Comparison of ENCODE assay signal across 1 fruit fly cellular context in genomic region chr3R:5758624-5759209, dm6.
A peak's percentile ranks its signal among the peaks of the same experiment; 100 is the strongest.
TF ChIP-seq lines count a peak whose summit lies in the region.

Gene Sec8 (minus strand): TSS chr3R:5758997.

TF ChIP-seq in whole organism, embryonic, 481 proteins besides CTCF, POLR2A, EP300 and RAD21 (continued from another document):
- TF ChIP-seq ac (GFP tag; optimal IDR thresholded peaks at IDR 0.05; lab: Kevin White, UChicago) (no peak), CG2129 (GFP tag; IDR thresholded peaks at IDR 0.05; lab: Robert Waterston, UW; ENCODE audit: partially characterized antibody) (peak; percentile 78), CG8478 (optimal IDR thresholded peaks at IDR 0.05; lab: Kevin White, UChicago) (no peak), CG2712 (tag; optimal IDR thresholded peaks at IDR 0.05; lab: Kevin White, UChicago) (peak; percentile 60), tna (GFP tag; IDR thresholded peaks at IDR 0.05; lab: Robert Waterston, UW; ENCODE audit: partially characterized antibody) (peak; percentile 74), HmgD (GFP tag; optimal IDR thresholded peaks at IDR 0.05; lab: Kevin White, UChicago) (peak; percentile 44), usp (GFP tag; optimal IDR thresholded peaks at IDR 0.05; lab: Kevin White, UChicago) (no peak), C15 (GFP tag; IDR thresholded peaks at IDR 0.05; lab: Robert Waterston, UW) (no peak), pho (GFP tag; optimal IDR thresholded peaks at IDR 0.05; lab: Kevin White, UChicago) (peak; percentile 52), CG2120 (GFP tag; optimal IDR thresholded peaks at IDR 0.05; lab: Kevin White, UChicago) (peak; percentile 68), Mad (GFP tag; optimal IDR thresholded peaks at IDR 0.05; lab: Kevin White, UChicago) (no peak), pan (optimal IDR thresholded peaks at IDR 0.05; lab: Kevin White, UChicago) (no peak), pan (GFP tag; optimal IDR thresholded peaks at IDR 0.05 in 1 of 2, IDR thresholded peaks at IDR 0.05 in 1 of 2) (peak in 1 of 2 experiments; percentile 20), CG13624 (GFP tag; optimal IDR thresholded peaks at IDR 0.05; lab: Kevin White, UChicago) (peak; percentile 64), CG14860 (GFP tag; IDR thresholded peaks at IDR 0.05; lab: Robert Waterston, UW; ENCODE audit: partially characterized antibody) (peak; percentile 65), maf-S (GFP tag; optimal IDR thresholded peaks at IDR 0.05; lab: Kevin White, UChicago) (peak; percentile 31), trem (tag; optimal IDR thresholded peaks at IDR 0.05; lab: Kevin White, UChicago) (peak; percentile 80), al (GFP tag; IDR thresholded peaks at IDR 0.05; lab: Robert Waterston, UW) (peak; percentile 23; the same call in 1 of the 2 replicates), tgo (GFP tag; IDR thresholded peaks at IDR 0.05; lab: Robert Waterston, UW) (0 out of 3 replicates have a peak, but pooled peaks have one; percentile 31), gsb (GFP tag; IDR thresholded peaks at IDR 0.05; lab: Robert Waterston, UW) (no peak), CG31365 (tag; optimal IDR thresholded peaks at IDR 0.05; lab: Kevin White, UChicago) (no peak), Sry-δ (GFP tag; optimal IDR thresholded peaks at IDR 0.05; lab: Kevin White, UChicago) (peak; percentile 99), amos (GFP tag; IDR thresholded peaks at IDR 0.05; lab: Robert Waterston, UW; ENCODE audit: partially characterized antibody) (peak; percentile 93), pnt (GFP tag; optimal IDR thresholded peaks at IDR 0.05; lab: Kevin White, UChicago) (peak; percentile 21), CG10209 (GFP tag; optimal IDR thresholded peaks at IDR 0.05; lab: Kevin White, UChicago) (no peak), schlank (tag; optimal IDR thresholded peaks at IDR 0.05; lab: Kevin White, UChicago) (no peak), scrt (GFP tag; optimal IDR thresholded peaks at IDR 0.05; lab: Kevin White, UChicago) (no peak), crc (GFP tag; optimal IDR thresholded peaks at IDR 0.05; lab: Kevin White, UChicago) (peak; percentile 13), crp (GFP tag; optimal IDR thresholded peaks at IDR 0.05; lab: Kevin White, UChicago) (no peak), bbx (GFP tag; IDR thresholded peaks at IDR 0.05; lab: Robert Waterston, UW; ENCODE audit: partially characterized antibody) (peak; percentile 88), E2f2 (GFP tag; IDR thresholded peaks at IDR 0.05; lab: Robert Waterston, UW) (peak; percentile 94), CG9215 (GFP tag; IDR thresholded peaks at IDR 0.05; lab: Robert Waterston, UW) (no peak)
TF ChIP-seq in whole organism, embryonic: peak in this region for 171.
